Worm (Caenorhabditis elegans) whole organism, L4 larva: Measurements from ENCODE around the gene F32E10.9.

Experiments used
- D1046.2 ChIP-seq: fragments of 200-800 bp; sonication (Bioruptor generic); IDR thresholded peaks from 2 replicates; pipeline ENCODE4 v1.3.6; 2022; ENCODE audit warnings: missing genetic modification characterization, missing compliant biosample characterization
- F10B5.3 ChIP-seq: sonication (generic microtip); optimal IDR thresholded peaks from 2 replicates; lab custom pipeline; 2016; ENCODE audit warnings: mild to moderate bottlenecking, missing genetic modification characterization, missing compliant biosample characterization
- F26F4.8 ChIP-seq: fragments of 200-800 bp; sonication (Bioruptor generic); conservative IDR thresholded peaks from 2 replicates; pipeline ENCODE4 v1.3.6; 2022; ENCODE audit warnings: missing genetic modification characterization, missing compliant biosample characterization
- F44E2.7 ChIP-seq: fragments of 200-800 bp; sonication (Bioruptor generic); IDR thresholded peaks from 2 replicates; pipeline ENCODE4 v2.1.2; 2022; ENCODE audit warnings: missing genetic modification characterization, missing compliant biosample characterization
- T20F7.1 ChIP-seq: fragments of 200-800 bp; sonication (Bioruptor generic); optimal IDR thresholded peaks from 2 replicates; lab custom pipeline; 2018; ENCODE audit warnings: mild to moderate bottlenecking, missing genetic modification characterization, missing compliant biosample characterization
- Y105C5A.15 ChIP-seq: fragments of 200-800 bp; sonication (Bioruptor generic); IDR thresholded peaks from 2 replicates; pipeline ENCODE4 v1.3.6; 2022; ENCODE audit warnings: missing genetic modification characterization, missing compliant biosample characterization
- Y48G9A.11 ChIP-seq: fragments of 200-800 bp; sonication (Bioruptor generic); IDR thresholded peaks from 2 replicates; pipeline ENCODE4 v1.3.6; 2022; ENCODE audit warnings: missing genetic modification reagents, missing genetic modification characterization, missing compliant biosample characterization
- aly-2 ChIP-seq: sonication (generic microtip); optimal IDR thresholded peaks from 2 replicates; lab custom pipeline; 2018; ENCODE audit warnings: missing biosample characterization, missing genetic modification characterization
- ama-1 ChIP-seq: fragments of 150-350 bp; optimal IDR thresholded peaks from 2 replicates; lab custom pipeline; 2014; ENCODE audit warnings: inconsistent platforms, mixed read lengths
- attf-4 ChIP-seq: sonication (generic microtip); optimal IDR thresholded peaks from 3 replicates; lab custom pipeline; 2017; ENCODE audit warnings: missing biosample characterization, missing genetic modification characterization
- ceh-20 ChIP-seq: fragments of 200-800 bp; sonication (Bioruptor generic); IDR thresholded peaks from 2 replicates; pipeline ENCODE4 v1.3.6; 2022; ENCODE audit warnings: missing genetic modification reagents, missing genetic modification characterization, missing compliant biosample characterization
- ceh-28 ChIP-seq: fragments of 150-350 bp; optimal IDR thresholded peaks from 2 replicates; lab custom pipeline; 2014; ENCODE audit warnings: missing biosample characterization, missing genetic modification reagents, missing genetic modification characterization
- ceh-44 ChIP-seq: fragments of 200-800 bp; sonication (Bioruptor generic); IDR thresholded peaks from 2 replicates; pipeline ENCODE4 v1.3.6; 2022; ENCODE audit warnings: missing genetic modification reagents, missing genetic modification characterization, missing compliant biosample characterization
- ceh-62 ChIP-seq: sonication (generic microtip); optimal IDR thresholded peaks from 2 replicates; lab custom pipeline; 2017; ENCODE audit warnings: missing biosample characterization, missing genetic modification characterization
- ceh-82 ChIP-seq: sonication (generic microtip); optimal IDR thresholded peaks from 2 replicates; lab custom pipeline; 2017; ENCODE audit warnings: missing biosample characterization, missing genetic modification characterization
- cey-2 ChIP-seq: sonication (generic microtip); optimal IDR thresholded peaks from 3 replicates; lab custom pipeline; 2017; ENCODE audit warnings: missing genetic modification characterization, mild to moderate bottlenecking, missing compliant biosample characterization, antibody characterized with exemption, borderline replicate concordance; ENCODE audit not compliant: insufficient read depth
- ctbp-1 ChIP-seq: fragments of 200-800 bp; sonication (Bioruptor generic); IDR thresholded peaks from 2 replicates; pipeline ENCODE4 v1.3.6; 2022; ENCODE audit warnings: missing genetic modification reagents, missing genetic modification characterization, missing compliant biosample characterization
- dmd-9 ChIP-seq: fragments of 200-800 bp; sonication (Bioruptor generic); IDR thresholded peaks from 2 replicates; pipeline ENCODE4 v1.3.6; 2022; ENCODE audit warnings: missing genetic modification reagents, missing genetic modification characterization, missing compliant biosample characterization
- dpl-1 ChIP-seq: fragments of 150-350 bp; optimal IDR thresholded peaks from 2 replicates; lab custom pipeline; 2014; ENCODE audit warnings: missing biosample characterization, missing genetic modification reagents, missing genetic modification characterization
- egl-27 ChIP-seq: sonication (generic microtip); optimal IDR thresholded peaks from 3 replicates; lab custom pipeline; 2017; ENCODE audit warnings: missing biosample characterization, missing genetic modification reagents, missing genetic modification characterization
- hif-1 ChIP-seq, 2 experiments: sonication (generic microtip); optimal IDR thresholded peaks; 2 replicates each; lab custom pipeline; 2016 to 2017; ENCODE audit warnings: missing compliant biosample characterization in 2 of 2, missing genetic modification characterization in 2 of 2, missing genetic modification reagents in 2 of 2, missing genotype in 2 of 2, mild to moderate bottlenecking in 1 of 2
- hlh-30 ChIP-seq: sonication (generic microtip); optimal IDR thresholded peaks from 2 replicates; lab custom pipeline; 2017; ENCODE audit warnings: antibody characterized with exemption, mild to moderate bottlenecking, missing genetic modification characterization, missing compliant biosample characterization; ENCODE audit not compliant: insufficient read depth
- jun-1 ChIP-seq: fragments of 150-350 bp; optimal IDR thresholded peaks from 2 replicates; lab custom pipeline; 2014; ENCODE audit warnings: missing biosample characterization, missing genetic modification reagents, missing genetic modification characterization
- lsy-2 ChIP-seq, 2 experiments: fragments of 150-350 bp in 1 of 2; sonication (generic microtip) in 1 of 2; optimal IDR thresholded peaks; 2 replicates each; lab custom pipeline; 2014 to 2017; ENCODE audit warnings: missing biosample characterization in 2 of 2, missing genetic modification characterization in 2 of 2
- madf-5 ChIP-seq, 2 experiments: fragments of 200-800 bp; sonication (Bioruptor generic); IDR thresholded peaks; 2 replicates each; pipeline ENCODE4 v1.3.6; 2022; ENCODE audit warnings: missing compliant biosample characterization in 2 of 2, missing genetic modification characterization in 2 of 2
- mdt-29 ChIP-seq: fragments of 200-800 bp; sonication (Bioruptor generic); IDR thresholded peaks from 2 replicates; pipeline ENCODE4 v1.3.6; 2022; ENCODE audit warnings: missing genetic modification reagents, missing genetic modification characterization, missing compliant biosample characterization
- mep-1 ChIP-seq: fragments of 150-350 bp; sonication (generic microtip); optimal IDR thresholded peaks from 3 replicates; lab custom pipeline; 2014; ENCODE audit warnings: missing biosample characterization, missing genetic modification characterization
- mes-2 ChIP-seq: sonication (generic microtip); optimal IDR thresholded peaks from 2 replicates; lab custom pipeline; 2016; ENCODE audit warnings: missing genotype, mild to moderate bottlenecking, missing genetic modification characterization, missing compliant biosample characterization; ENCODE audit not compliant: poor library complexity, severe bottlenecking
- mxl-3 ChIP-seq: fragments of 200-800 bp; sonication (Bioruptor generic); optimal IDR thresholded peaks from 2 replicates; lab custom pipeline; 2018; ENCODE audit warnings: mild to moderate bottlenecking, missing genetic modification characterization, missing compliant biosample characterization
- nhr-10 ChIP-seq: fragments of 150-350 bp; optimal IDR thresholded peaks from 2 replicates; lab custom pipeline; 2014; ENCODE audit warnings: missing biosample characterization, missing genetic modification characterization
- nhr-102 ChIP-seq: sonication (generic microtip); optimal IDR thresholded peaks from 2 replicates; lab custom pipeline; 2016; ENCODE audit warnings: mild to moderate bottlenecking, missing genetic modification characterization, moderate library complexity, missing compliant biosample characterization
- nhr-25 ChIP-seq: sonication (generic microtip); optimal IDR thresholded peaks from 2 replicates; lab custom pipeline; 2017; ENCODE audit warnings: missing genetic modification characterization, mild to moderate bottlenecking, missing compliant biosample characterization, antibody characterized with exemption, moderate library complexity, borderline replicate concordance; ENCODE audit not compliant: insufficient read depth
- nhr-48 ChIP-seq: sonication (generic microtip); optimal IDR thresholded peaks from 2 replicates; lab custom pipeline; 2016; ENCODE audit warnings: mild to moderate bottlenecking, missing genetic modification characterization, missing compliant biosample characterization
- nhr-76 ChIP-seq: fragments of 150-350 bp; optimal IDR thresholded peaks from 2 replicates; lab custom pipeline; 2014; ENCODE audit warnings: missing biosample characterization, missing genetic modification characterization
- pha-4 ChIP-seq, 2 experiments: fragments of 150-350 bp in 1 of 2; fragments of 200-800 bp in 1 of 2; sonication (Bioruptor generic) in 1 of 2; IDR thresholded peaks in 1 of 2; optimal IDR thresholded peaks in 1 of 2; 2 replicates each; pipeline versions ENCODE4 v1.3.6 to Lab custom; 2014 to 2022; ENCODE audit warnings: missing genetic modification characterization in 2 of 2, missing genetic modification reagents in 2 of 2, missing biosample characterization in 1 of 2, missing compliant biosample characterization in 1 of 2
- php-3 ChIP-seq: fragments of 200-800 bp; sonication (Bioruptor generic); IDR thresholded peaks from 2 replicates; pipeline ENCODE4 v1.3.6; 2022; ENCODE audit warnings: missing genetic modification reagents, missing genetic modification characterization, missing compliant biosample characterization
- rbr-2 ChIP-seq: sonication (generic microtip); optimal IDR thresholded peaks from 2 replicates; lab custom pipeline; 2016; ENCODE audit warnings: missing genotype, missing genetic modification characterization, missing compliant biosample characterization
- saeg-2 ChIP-seq: fragments of 200-800 bp; sonication (Bioruptor generic); IDR thresholded peaks from 2 replicates; pipeline ENCODE4 v1.3.6; 2022; ENCODE audit warnings: missing genetic modification reagents, missing genetic modification characterization, missing compliant biosample characterization
- set-16 ChIP-seq: fragments of 200-800 bp; sonication (Bioruptor generic); IDR thresholded peaks from 2 replicates; pipeline ENCODE4 v1.3.6; 2022; ENCODE audit warnings: missing genetic modification reagents, missing genetic modification characterization, missing compliant biosample characterization
- snpc-1.2 ChIP-seq: fragments of 200-800 bp; sonication (Bioruptor generic); IDR thresholded peaks from 2 replicates; pipeline ENCODE4 v1.3.6; 2022; ENCODE audit warnings: missing genetic modification reagents, missing genetic modification characterization, missing compliant biosample characterization
- snpc-4 ChIP-seq: fragments of 150-350 bp; optimal IDR thresholded peaks from 2 replicates; lab custom pipeline; 2014; ENCODE audit warnings: missing biosample characterization, missing genetic modification characterization
- spr-1 ChIP-seq: sonication (generic microtip); optimal IDR thresholded peaks from 2 replicates; lab custom pipeline; 2016; ENCODE audit warnings: mild to moderate bottlenecking, missing genetic modification characterization, missing compliant biosample characterization
- unc-62 ChIP-seq, 3 experiments: fragments of 150-350 bp in 1 of 3; sonication (generic microtip); optimal IDR thresholded peaks in 2 of 3; peaks in 1 of 3; 1 replicate in 1 of 3; 2 replicates in 2 of 3; lab custom pipeline; 2014 to 2017; ENCODE audit warnings: missing biosample characterization in 3 of 3, missing genetic modification characterization in 3 of 3, missing genetic modification reagents in 3 of 3, missing genotype in 1 of 3
- vab-7 ChIP-seq: fragments of 200-800 bp; sonication (Bioruptor generic); IDR thresholded peaks from 2 replicates; pipeline ENCODE4 v1.3.6; 2022; ENCODE audit warnings: missing genetic modification reagents, missing genetic modification characterization, missing compliant biosample characterization
- zag-1 ChIP-seq: fragments of 150-350 bp; optimal IDR thresholded peaks from 2 replicates; lab custom pipeline; 2014; ENCODE audit warnings: missing biosample characterization, missing genetic modification characterization
- zfp-3 ChIP-seq: fragments of 200-800 bp; sonication (Bioruptor generic); conservative IDR thresholded peaks from 2 replicates; pipeline ENCODE4 v1.3.6; 2022; ENCODE audit warnings: missing genetic modification reagents, missing genetic modification characterization, missing compliant biosample characterization
- zip-11 ChIP-seq: fragments of 200-800 bp; sonication (Bioruptor generic); IDR thresholded peaks from 2 replicates; pipeline ENCODE4 v1.3.6; 2022; ENCODE audit warnings: missing genetic modification characterization, missing compliant biosample characterization
- zip-2 ChIP-seq: fragments of 150-350 bp; optimal IDR thresholded peaks from 2 replicates; lab custom pipeline; 2014; ENCODE audit warnings: missing biosample characterization, missing genetic modification characterization
- ztf-7 ChIP-seq: fragments of 150-350 bp; optimal IDR thresholded peaks from 2 replicates; lab custom pipeline; 2014; ENCODE audit warnings: missing biosample characterization, missing genetic modification characterization

Gene F32E10.9

ce11 chrIV:7580062-7580614, 16.4 kb upstream of the F32E10.9 start, which contains the start of the genes cec-5 and nol-10 (continued):
- TF ChIP-seq dpl-1 (GFP tag; lab: Kevin White, UChicago) (peak; percentile 79), F44E2.7 (GFP tag; lab: Robert Waterston, UW) (no peak), hlh-30 (tag; lab: Kevin White, UChicago) (peak; percentile 84), set-16 (GFP tag; lab: Robert Waterston, UW) (no peak), zip-2 (tag; lab: Kevin White, UChicago) (no peak), nhr-25 (tag; lab: Kevin White, UChicago) (peak; percentile 24), mxl-3 (GFP tag; lab: Kevin White, UChicago) (no peak), zfp-3 (GFP tag; lab: Robert Waterston, UW) (no peak), ceh-44 (GFP tag; lab: Robert Waterston, UW) (no peak), mdt-29 (no peak; the same call in 1 of the 2 replicates), F10B5.3 (tag; lab: Kevin White, UChicago) (no peak), nhr-48 (tag; lab: Kevin White, UChicago) (peak; percentile 26), snpc-4 (tag; lab: Kevin White, UChicago) (no peak), vab-7 (GFP tag; lab: Robert Waterston, UW) (no peak), lsy-2 (tag; optimal IDR thresholded peaks at IDR 0.05; lab: Kevin White, UChicago) (peak; percentile 57 to 91), saeg-2 (GFP tag; lab: Robert Waterston, UW) (no peak), dmd-9 (GFP tag; lab: Robert Waterston, UW) (no peak), ceh-62 (no peak), Y48G9A.11 (GFP tag; lab: Robert Waterston, UW) (no peak; the same call in 1 of the 2 replicates), nhr-102 (tag; lab: Kevin White, UChicago) (no peak), D1046.2 (no peak), ceh-82 (tag; lab: Kevin White, UChicago) (no peak), aly-2 (tag; lab: Kevin White, UChicago) (no peak), attf-4 (tag; lab: Kevin White, UChicago) (no peak), rbr-2 (peak; percentile 78), spr-1 (tag; lab: Kevin White, UChicago) (no peak), pha-4 (GFP tag; IDR thresholded peaks at IDR 0.05; lab: Robert Waterston, UW) (0 out of 2 replicates have a peak, but pooled peaks have one; percentile 29), pha-4 (tag; optimal IDR thresholded peaks at IDR 0.05; lab: Kevin White, UChicago) (no peak), nhr-76 (tag; lab: Kevin White, UChicago) (no peak), egl-27 (tag; lab: Kevin White, UChicago) (no peak), ceh-28 (no peak), jun-1 (peak; percentile 31), nhr-10 (no peak), hif-1 (tag; optimal IDR thresholded peaks at IDR 0.05; lab: Kevin White, UChicago) (peak in 1 of 2 experiments; percentile 50), unc-62 (GFP tag; optimal IDR thresholded peaks at IDR 0.05 in 1 of 2; lab: Kevin White, UChicago) (peak in 1 of 2 experiments; percentile 64), unc-62 (tag; optimal IDR thresholded peaks at IDR 0.05; lab: Kevin White, UChicago) (no peak), ctbp-1 (GFP tag; lab: Robert Waterston, UW) (0 out of 2 replicates have a peak, but pooled peaks have one; percentile 39), zip-11 (GFP tag; lab: Robert Waterston, UW) (no peak), zag-1 (no peak), snpc-1.2 (GFP tag; lab: Robert Waterston, UW) (peak; percentile 81), madf-5 (GFP tag; IDR thresholded peaks at IDR 0.05; lab: Robert Waterston, UW) (no peak), ztf-7 (peak; percentile 48), mep-1 (tag; lab: Kevin White, UChicago) (peak; percentile 91), F26F4.8 (GFP tag; lab: Robert Waterston, UW) (no peak), ceh-20 (GFP tag; lab: Robert Waterston, UW) (no peak), T20F7.1 (GFP tag; lab: Kevin White, UChicago) (peak; percentile 98), mes-2 (tag; lab: Kevin White, UChicago) (no peak), cey-2 (tag; lab: Kevin White, UChicago) (no peak), Y105C5A.15 (GFP tag; lab: Robert Waterston, UW) (no peak), php-3 (GFP tag; lab: Robert Waterston, UW) (no peak), ama-1 (lab: Kevin White, UChicago) (no peak)
